Worm (Caenorhabditis elegans) whole organism, mixed stage, embryonic: ENCODE results near the gene ZK353.2.

Experiments
- blmp-1 ChIP-seq: fragments of 150-350 bp; optimal IDR thresholded peaks from 2 replicates; lab custom pipeline; 2014; ENCODE audit warnings: missing biosample characterization, missing genetic modification characterization
- sptf-1 ChIP-seq: sonication (generic microtip); optimal IDR thresholded peaks from 2 replicates; lab custom pipeline; 2017; ENCODE audit warnings: mild to moderate bottlenecking, missing genetic modification characterization, moderate library complexity, missing compliant biosample characterization
- unc-39 ChIP-seq: fragments of 150-350 bp; optimal IDR thresholded peaks from 2 replicates; lab custom pipeline; 2014; ENCODE audit warnings: missing biosample characterization, missing genetic modification characterization

- TF ChIP-seq blmp-1 (peak; percentile 35), unc-39 (tag; lab: Kevin White, UChicago) (no peak), sptf-1 (tag; lab: Kevin White, UChicago) (peak; percentile 79)
These were observed 48.5 kb downstream of the ZK353.2 start, which contains the start of gene rpn-3 for ce11 chrIII:8446940-8447403.
